Worm (Caenorhabditis elegans): ENCODE measurements around the gene rig-4.

rig-4 gene

ce11 chrIV:8026361-8026760 lies 22.4 kb upstream of the rig-4 start:
- no peak for TF ChIP-seq rec-8 (tag; optimal IDR thresholded peaks at IDR 0.05)
- peak; percentile 63 to 89 for TF ChIP-seq let-607 (tag; optimal IDR thresholded peaks at IDR 0.05)
- peak; percentile 80 for TF ChIP-seq nhr-80 (tag; optimal IDR thresholded peaks at IDR 0.05)
- peak; percentile 21 for TF ChIP-seq atf-7 (tag; optimal IDR thresholded peaks at IDR 0.05)
- TF ChIP-seq repo-1 (tag; optimal IDR thresholded peaks at IDR 0.05), result no peak
- TF ChIP-seq lin-40 (tag; optimal IDR thresholded peaks at IDR 0.05), result peak; percentile 17
- TF ChIP-seq ama-1 (optimal IDR thresholded peaks at IDR 0.05), result no peak
- no peak for TF ChIP-seq ama-1 (GFP tag; optimal IDR thresholded peaks at IDR 0.05)

ce11 chrIV:8023861-8024260 lies 19.9 kb upstream of the rig-4 start:
- TF ChIP-seq mxl-1 (tag; optimal IDR thresholded peaks at IDR 0.05), result no peak
- TF ChIP-seq ztf-6 (GFP tag; IDR thresholded peaks at IDR 0.05), result no peak
- TF ChIP-seq let-526 (GFP tag; IDR thresholded peaks at IDR 0.05), result no peak
- TF ChIP-seq egrh-3 (GFP tag; IDR thresholded peaks at IDR 0.05), result no peak
- TF ChIP-seq nhr-80 (tag; optimal IDR thresholded peaks at IDR 0.05), result peak; percentile 48

- TF ChIP-seq attf-5 (GFP tag; optimal IDR thresholded peaks at IDR 0.05), result no peak
- no peak for TF ChIP-seq rpc-1 (optimal IDR thresholded peaks at IDR 0.05)
- no peak for TF ChIP-seq rpc-1 (tag; optimal IDR thresholded peaks at IDR 0.05)
- no peak for TF ChIP-seq hlh-26 (GFP tag; conservative IDR thresholded peaks at IDR 0.05)
- no peak for TF ChIP-seq nhr-120 (GFP tag; IDR thresholded peaks at IDR 0.05)
- no peak for TF ChIP-seq attf-3 (GFP tag; conservative IDR thresholded peaks at IDR 0.05)
These were observed 18.2 kb upstream of the rig-4 start, which contains the start of gene C26B2.2 for ce11 chrIV:8022035-8022673. Gene C26B2.2, minus strand, starts transcription at chrIV:8022122.

ce11 chrIV:8019772-8020496 lies 16.0 kb upstream of the rig-4 start, which contains the start of gene dnc-4:
Gene dnc-4, minus strand, starts transcription at chrIV:8019808.
- TF ChIP-seq cebp-1 (GFP tag; IDR thresholded peaks at IDR 0.05), result peak; percentile 48; the same call in 1 of the 2 replicates
- TF ChIP-seq cebp-1 (tag; optimal IDR thresholded peaks at IDR 0.05), result peak; percentile 87
- TF ChIP-seq dox-1 (GFP tag; IDR thresholded peaks at IDR 0.05), result peak; percentile 43; the same call in 1 of the 2 replicates
- no peak for TF ChIP-seq aptf-2 (GFP tag; conservative IDR thresholded peaks at IDR 0.05)
- TF ChIP-seq hmg-1.2 (GFP tag; IDR thresholded peaks at IDR 0.05), result peak; percentile 82
- TF ChIP-seq ceh-27 (GFP tag; optimal IDR thresholded peaks at IDR 0.05), result no peak
- no peak for TF ChIP-seq ama-1 (optimal IDR thresholded peaks at IDR 0.05)
- no peak for TF ChIP-seq ama-1 (GFP tag; optimal IDR thresholded peaks at IDR 0.05)
- TF ChIP-seq snpc-4 (GFP tag; optimal IDR thresholded peaks at IDR 0.05), result no peak
- peak in 1 of 4 experiments; percentile 6 for TF ChIP-seq snpc-4 (tag; optimal IDR thresholded peaks at IDR 0.05)
- 0 out of 2 replicates have a peak, but pooled peaks have one; percentile 15 for TF ChIP-seq D2030.7 (GFP tag; IDR thresholded peaks at IDR 0.05)
- TF ChIP-seq F49E8.2 (tag; optimal IDR thresholded peaks at IDR 0.05; ENCODE audit: insufficient read depth), result no peak
- TF ChIP-seq lsl-1 (GFP tag; optimal IDR thresholded peaks at IDR 0.05), result peak; percentile 62

- no peak for TF ChIP-seq ztf-26 (tag; optimal IDR thresholded peaks at IDR 0.05)
- peak; percentile 28; the same call in 1 of the 2 replicates for TF ChIP-seq madf-6 (GFP tag; IDR thresholded peaks at IDR 0.05)
These were observed 12.8 kb upstream of the rig-4 start, which contains the start of gene elpc-4 for ce11 chrIV:8016694-8017093. Gene elpc-4, plus strand, starts transcription at chrIV:8016994.
